Fruit fly (Drosophila melanogaster) whole organism, prepupa: ENCODE data around the gene Ir31a.

ENCODE experiments used
- Blimp-1 ChIP-seq: fragments of 200-800 bp; sonication (Bioruptor generic); optimal IDR thresholded peaks from 3 replicates; lab custom pipeline; 2017; ENCODE audit warnings: missing biosample characterization, missing genetic modification characterization, mild to moderate bottlenecking, moderate library complexity, missing genetic modification reagents
- CG10631 ChIP-seq: fragments of 200-800 bp; sonication (Bioruptor generic); optimal IDR thresholded peaks from 2 replicates; lab custom pipeline; 2016; ENCODE audit warnings: missing biosample characterization, missing genetic modification characterization
- CG11294 ChIP-seq: fragments of 200-800 bp; sonication (Bioruptor generic); IDR thresholded peaks from 2 replicates; pipeline ENCODE4 v1.3.6; 2022; ENCODE audit warnings: missing biosample characterization, missing genetic modification characterization
- CG11902 ChIP-seq: fragments of 200-800 bp; sonication (Bioruptor generic); optimal IDR thresholded peaks from 3 replicates; lab custom pipeline; 2016; ENCODE audit warnings: missing biosample characterization, missing genetic modification characterization
- CG15336 ChIP-seq: fragments of 200-800 bp; sonication (Bioruptor generic); IDR thresholded peaks from 2 replicates; pipeline ENCODE4 v1.3.6; 2022; ENCODE audit warnings: missing biosample characterization, missing genetic modification characterization
- CG3032 ChIP-seq: fragments of 200-800 bp; optimal IDR thresholded peaks from 2 replicates; lab custom pipeline; 2019; ENCODE audit warnings: missing biosample characterization, mild to moderate bottlenecking, missing genetic modification characterization, moderate library complexity
- CG31627 ChIP-seq: fragments of 200-800 bp; sonication (Bioruptor generic); optimal IDR thresholded peaks from 3 replicates; lab custom pipeline; 2016; ENCODE audit warnings: missing biosample characterization, missing genetic modification characterization
- CG32006 ChIP-seq: fragments of 200-800 bp; sonication (Bioruptor generic); optimal IDR thresholded peaks from 3 replicates; lab custom pipeline; 2017; ENCODE audit warnings: missing biosample characterization, mild to moderate bottlenecking, missing genetic modification characterization
- CG34406 ChIP-seq: fragments of 200-800 bp; sonication (Bioruptor generic); optimal IDR thresholded peaks from 3 replicates; lab custom pipeline; 2016; ENCODE audit warnings: missing biosample characterization, missing genetic modification characterization
- CG3919 ChIP-seq: fragments of 200-800 bp; sonication (Bioruptor generic); optimal IDR thresholded peaks from 3 replicates; lab custom pipeline; 2016; ENCODE audit warnings: missing biosample characterization, missing genetic modification characterization
- CG4318 ChIP-seq: fragments of 200-800 bp; sonication (Bioruptor generic); optimal IDR thresholded peaks from 3 replicates; lab custom pipeline; 2017; ENCODE audit warnings: missing biosample characterization, mild to moderate bottlenecking, missing genetic modification characterization
- CG6792 ChIP-seq: fragments of 200-800 bp; sonication (Bioruptor generic); optimal IDR thresholded peaks from 3 replicates; lab custom pipeline; 2016; ENCODE audit warnings: missing biosample characterization, missing genetic modification characterization
- CG6808 ChIP-seq: fragments of 200-800 bp; sonication (Bioruptor generic); optimal IDR thresholded peaks from 3 replicates; lab custom pipeline; 2017; ENCODE audit warnings: missing biosample characterization, missing genetic modification characterization, mild to moderate bottlenecking, moderate library complexity, missing genetic modification reagents
- CG6854 ChIP-seq: fragments of 200-800 bp; sonication (Bioruptor generic); optimal IDR thresholded peaks from 2 replicates; lab custom pipeline; 2017; ENCODE audit warnings: missing biosample characterization, mild to moderate bottlenecking, missing genetic modification characterization
- CG7368 ChIP-seq: fragments of 200-800 bp; sonication (Bioruptor generic); optimal IDR thresholded peaks from 3 replicates; lab custom pipeline; 2016; ENCODE audit warnings: missing biosample characterization, missing genetic modification characterization
- CG8119 ChIP-seq: fragments of 200-800 bp; sonication (Bioruptor generic); IDR thresholded peaks from 3 replicates; pipeline ENCODE4 v1.3.6; 2022; ENCODE audit warnings: missing biosample characterization, missing genetic modification characterization
- CG8319 ChIP-seq: fragments of 200-800 bp; sonication (Bioruptor generic); optimal IDR thresholded peaks from 3 replicates; lab custom pipeline; 2016; ENCODE audit warnings: missing biosample characterization, missing genetic modification characterization
- CG8632 ChIP-seq: fragments of 200-800 bp; sonication (Bioruptor generic); optimal IDR thresholded peaks from 3 replicates; lab custom pipeline; 2016; ENCODE audit warnings: missing biosample characterization, missing genetic modification characterization
- Eip75B ChIP-seq: fragments of 200-800 bp; sonication (Bioruptor generic); optimal IDR thresholded peaks from 3 replicates; lab custom pipeline; 2016; ENCODE audit warnings: missing biosample characterization, missing genetic modification characterization
- Eip78C ChIP-seq: fragments of 200-800 bp; sonication (Bioruptor generic); peaks from one replicate; lab custom pipeline; 2016; ENCODE audit warnings: missing biosample characterization, missing genetic modification characterization
- Gug ChIP-seq: fragments of 200-800 bp; sonication (Bioruptor generic); IDR thresholded peaks from 2 replicates; pipeline ENCODE4 v1.3.6; 2022; ENCODE audit warnings: missing biosample characterization, missing genetic modification characterization
- Hr38 ChIP-seq: sonication (Bioruptor generic); optimal IDR thresholded peaks from 2 replicates; lab custom pipeline; 2016; ENCODE audit warnings: missing biosample characterization, missing genetic modification characterization
- Hr39 ChIP-seq: fragments of 200-800 bp; sonication (Bioruptor generic); optimal IDR thresholded peaks from 2 replicates; lab custom pipeline; 2016; ENCODE audit warnings: missing biosample characterization, missing genetic modification characterization
- Lpt ChIP-seq: fragments of 200-800 bp; sonication (Bioruptor generic); optimal IDR thresholded peaks from 3 replicates; lab custom pipeline; 2016; ENCODE audit warnings: missing biosample characterization, missing genetic modification characterization
- Met ChIP-seq: fragments of 200-800 bp; sonication (Bioruptor generic); optimal IDR thresholded peaks from 3 replicates; lab custom pipeline; 2016; ENCODE audit warnings: missing biosample characterization, missing genetic modification characterization
- Sox102F ChIP-seq: fragments of 200-800 bp; sonication (Bioruptor generic); optimal IDR thresholded peaks from 2 replicates; lab custom pipeline; 2016; ENCODE audit warnings: missing biosample characterization, mild to moderate bottlenecking, missing genetic modification characterization
- Sox14 ChIP-seq: fragments of 200-800 bp; sonication (Bioruptor generic); optimal IDR thresholded peaks from 3 replicates; lab custom pipeline; 2016; ENCODE audit warnings: missing biosample characterization, missing genetic modification characterization
- Sox15 ChIP-seq: fragments of 200-800 bp; sonication (Bioruptor generic); optimal IDR thresholded peaks from 3 replicates; lab custom pipeline; 2016; ENCODE audit warnings: missing biosample characterization, missing genetic modification characterization
- achi ChIP-seq: fragments of 200-800 bp; sonication (Bioruptor generic); optimal IDR thresholded peaks from 3 replicates; lab custom pipeline; 2016; ENCODE audit warnings: missing biosample characterization, missing genetic modification characterization
- acj6 ChIP-seq: fragments of 200-800 bp; sonication (Bioruptor generic); optimal IDR thresholded peaks from 3 replicates; lab custom pipeline; 2016; ENCODE audit warnings: missing biosample characterization, missing genetic modification characterization
- cyc ChIP-seq: fragments of 200-800 bp; sonication (Bioruptor generic); optimal IDR thresholded peaks from 3 replicates; lab custom pipeline; 2016; ENCODE audit warnings: missing biosample characterization, missing genetic modification characterization
- dsx ChIP-seq: fragments of 200-800 bp; optimal IDR thresholded peaks from 3 replicates; lab custom pipeline; 2019; ENCODE audit warnings: missing biosample characterization, mild to moderate bottlenecking, missing genetic modification characterization, moderate library complexity; ENCODE audit not compliant: poor library complexity, severe bottlenecking
- eg ChIP-seq: fragments of 200-800 bp; sonication (Bioruptor generic); IDR thresholded peaks from 3 replicates; pipeline ENCODE4 v1.3.6; 2022; ENCODE audit warnings: missing biosample characterization, missing genetic modification characterization
- fd85E ChIP-seq: fragments of 200-800 bp; sonication (Bioruptor generic); optimal IDR thresholded peaks from 3 replicates; lab custom pipeline; 2016; ENCODE audit warnings: missing biosample characterization, missing genetic modification characterization
- fkh ChIP-seq: fragments of 200-800 bp; sonication (Bioruptor generic); optimal IDR thresholded peaks from 3 replicates; lab custom pipeline; 2017; ENCODE audit warnings: missing biosample characterization, mild to moderate bottlenecking, missing genetic modification characterization, moderate library complexity
- lz ChIP-seq: fragments of 200-800 bp; sonication (Bioruptor generic); optimal IDR thresholded peaks from 3 replicates; lab custom pipeline; 2016; ENCODE audit warnings: missing biosample characterization, missing genetic modification characterization
- net ChIP-seq: fragments of 200-800 bp; sonication (Bioruptor generic); optimal IDR thresholded peaks from 3 replicates; lab custom pipeline; 2016; ENCODE audit warnings: missing biosample characterization, missing genetic modification characterization
- salr ChIP-seq, 2 experiments: fragments of 200-800 bp; sonication (Bioruptor generic); optimal IDR thresholded peaks; 3 replicates each; lab custom pipeline; 2016 to 2018; ENCODE audit warnings: missing biosample characterization in 2 of 2, missing genetic modification characterization in 2 of 2, mild to moderate bottlenecking in 1 of 2
- ss ChIP-seq, 2 experiments: fragments of 200-800 bp; sonication (Bioruptor generic); optimal IDR thresholded peaks; 2 replicates in 1 of 2; 3 replicates in 1 of 2; lab custom pipeline; 2017 to 2018; ENCODE audit warnings: mild to moderate bottlenecking in 2 of 2, missing biosample characterization in 2 of 2, missing genetic modification characterization in 2 of 2, moderate library complexity in 1 of 2
- topi ChIP-seq: fragments of 200-800 bp; sonication (Bioruptor generic); optimal IDR thresholded peaks from 3 replicates; lab custom pipeline; 2016; ENCODE audit warnings: missing biosample characterization, missing genetic modification characterization

Gene Ir31a

dm6 chr2L:10375464-10376236 is 29.7 kb upstream of the Ir31a start, which contains the start of the genes CG33303 and dpr19 (continued):
- TF ChIP-seq Gug (GFP tag; lab: Robert Waterston, UW): peak; percentile 22; the same call in 1 of the 2 replicates
- TF ChIP-seq salr (GFP tag; optimal IDR thresholded peaks at IDR 0.05; lab: Kevin White, UChicago): no peak
- TF ChIP-seq fkh: no peak
- peak; percentile 8 for TF ChIP-seq achi (GFP tag; lab: Kevin White, UChicago)
- TF ChIP-seq acj6 (GFP tag; lab: Kevin White, UChicago): no peak
- peak; percentile 65 for TF ChIP-seq CG3032
- no peak for TF ChIP-seq CG31627 (GFP tag; lab: Kevin White, UChicago)
- TF ChIP-seq CG6792 (GFP tag; lab: Kevin White, UChicago): peak; percentile 37
- TF ChIP-seq Hr38 (GFP tag; lab: Kevin White, UChicago): no peak
- peak; percentile 51 for TF ChIP-seq CG34406 (GFP tag; lab: Kevin White, UChicago)
- no peak for TF ChIP-seq Met (GFP tag; lab: Kevin White, UChicago)
- TF ChIP-seq lz (GFP tag; lab: Kevin White, UChicago): no peak
- no peak for TF ChIP-seq topi
- TF ChIP-seq Lpt (GFP tag; lab: Kevin White, UChicago): no peak
- no peak for TF ChIP-seq CG3919 (GFP tag; lab: Kevin White, UChicago)
- TF ChIP-seq Sox102F (GFP tag; lab: Kevin White, UChicago): no peak
- TF ChIP-seq CG11902 (GFP tag; lab: Kevin White, UChicago): no peak
- no peak for TF ChIP-seq CG32006
- no peak for TF ChIP-seq Sox15
- TF ChIP-seq Eip75B (GFP tag; lab: Kevin White, UChicago): no peak

dm6 chr2L:10376276-10376675 is 29.1 kb upstream of the Ir31a start:
- TF ChIP-seq topi (no peak), Eip75B (GFP tag; lab: Kevin White, UChicago) (no peak), CG11902 (GFP tag; lab: Kevin White, UChicago) (no peak), fkh (no peak)

- TF ChIP-seq CG6854 (GFP tag; lab: Kevin White, UChicago) (no peak), CG7368 (GFP tag; lab: Kevin White, UChicago) (no peak), CG11294 (GFP tag; lab: Robert Waterston, UW) (no peak), CG6808 (GFP tag; lab: Kevin White, UChicago) (no peak), CG15336 (no peak), dsx (GFP tag; lab: Kevin White, UChicago) (no peak)
Observed at dm6 chr2L:10378631-10379030, 26.7 kb upstream of the Ir31a start.

- TF ChIP-seq Eip78C (GFP tag; lab: Kevin White, UChicago) (peak; percentile 18), ss (GFP tag; optimal IDR thresholded peaks at IDR 0.05; lab: Kevin White, UChicago) (no peak), acj6 (GFP tag; lab: Kevin White, UChicago) (no peak), CG8119 (GFP tag; lab: Robert Waterston, UW) (no peak)
Observed at dm6 chr2L:10379865-10380264, 25.5 kb upstream of the Ir31a start, which contains the start of gene gny. Gene gny, plus strand, starts transcription at chr2L:10380103.

- peak; percentile 14 for TF ChIP-seq CG11902 (GFP tag; lab: Kevin White, UChicago)
- TF ChIP-seq lz (GFP tag; lab: Kevin White, UChicago): peak; percentile 66
- TF ChIP-seq topi: peak; percentile 76
- TF ChIP-seq Hr38 (GFP tag; lab: Kevin White, UChicago): no peak
- TF ChIP-seq Sox14 (GFP tag; lab: Kevin White, UChicago): peak; percentile 63
- peak; percentile 36 for TF ChIP-seq CG8319 (GFP tag; lab: Kevin White, UChicago)
- TF ChIP-seq CG3919 (GFP tag; lab: Kevin White, UChicago): no peak
- TF ChIP-seq CG8119 (GFP tag; lab: Robert Waterston, UW): no peak; the same call in 1 of the 3 replicates
- TF ChIP-seq eg (GFP tag; lab: Robert Waterston, UW): no peak
- TF ChIP-seq CG3032: peak; percentile 39
- TF ChIP-seq CG31627 (GFP tag; lab: Kevin White, UChicago): peak; percentile 59
- peak; percentile 72 for TF ChIP-seq Eip75B (GFP tag; lab: Kevin White, UChicago)
- no peak for TF ChIP-seq Lpt (GFP tag; lab: Kevin White, UChicago)
- no peak for TF ChIP-seq ss (GFP tag; optimal IDR thresholded peaks at IDR 0.05; lab: Kevin White, UChicago)
- TF ChIP-seq cyc: peak; percentile 64
- no peak for TF ChIP-seq CG11294 (GFP tag; lab: Robert Waterston, UW)
- no peak for TF ChIP-seq Blimp-1 (GFP tag; lab: Kevin White, UChicago)
- TF ChIP-seq CG4318 (GFP tag; lab: Kevin White, UChicago): no peak
- peak; percentile 69 for TF ChIP-seq CG8632 (GFP tag; lab: Kevin White, UChicago)
- peak; percentile 43 for TF ChIP-seq CG10631 (GFP tag; lab: Kevin White, UChicago)
- TF ChIP-seq net (GFP tag; lab: Kevin White, UChicago): no peak
- no peak for TF ChIP-seq fd85E (GFP tag; lab: Kevin White, UChicago)
- TF ChIP-seq fkh: peak; percentile 33
- TF ChIP-seq Hr39: no peak
Observed at dm6 chr2L:10381890-10382450, 23.4 kb upstream of the Ir31a start, which contains the start of gene CG5096. Gene CG5096, plus strand, starts transcription at chr2L:10382263.
